Fruit fly (Drosophila melanogaster) whole organism: Measurements from ENCODE around the gene Sos.

ENCODE experiments used
- CG8478 ChIP-seq: fragments of >200 bp; optimal IDR thresholded peaks from 2 replicates; lab custom pipeline; 2018; ENCODE audit warnings: inconsistent platforms
- Dll ChIP-seq: fragments of >200 bp; optimal IDR thresholded peaks from 2 replicates; lab custom pipeline; 2017
- EcR ChIP-seq, 2 experiments: fragments of >200 bp; optimal IDR thresholded peaks; 2 replicates each; lab custom pipeline; 2017; ENCODE audit warnings: missing biosample characterization in 2 of 2, missing genetic modification characterization in 2 of 2, missing genetic modification reagents in 2 of 2
- pan ChIP-seq: fragments of >200 bp; optimal IDR thresholded peaks from 2 replicates; lab custom pipeline; 2017
- psq ChIP-seq: fragments of >200 bp; optimal IDR thresholded peaks from 2 replicates; lab custom pipeline; 2017
- usp ChIP-seq: fragments of >200 bp; optimal IDR thresholded peaks from 2 replicates; lab custom pipeline; 2017; ENCODE audit warnings: missing biosample characterization, missing genetic modification characterization, mixed read lengths

Sos gene

DNA sequence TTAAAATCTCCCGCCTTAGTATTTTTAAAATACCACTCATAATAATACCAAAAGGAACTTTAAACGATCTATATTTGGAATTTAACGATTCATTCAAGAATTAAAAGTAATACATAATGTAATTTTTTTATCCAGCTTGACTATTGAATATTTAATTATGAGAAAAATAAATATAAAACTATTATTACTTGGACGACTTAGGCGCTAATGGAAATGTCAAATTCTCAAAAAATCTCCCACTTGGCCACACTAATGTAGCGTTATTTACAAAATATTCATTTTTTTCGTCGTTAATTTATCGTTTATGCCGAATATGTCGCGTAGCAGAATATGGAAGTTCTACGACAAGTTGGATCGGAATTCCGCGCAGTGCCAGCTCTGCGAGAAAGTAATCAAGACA is 22.9 kb upstream of the Sos start, which contains the start of gene CG16863:
Gene CG16863, plus strand, starts transcription at position 245 of the 400 bp plus-strand sequence.
- TF ChIP-seq CG8478 (no peak), Dll (no peak), EcR (GFP tag; optimal IDR thresholded peaks at IDR 0.05; lab: Kevin White, UChicago) (no peak), usp (no peak), pan (lab: Kevin White, UChicago) (no peak), psq (no peak)

DNA sequence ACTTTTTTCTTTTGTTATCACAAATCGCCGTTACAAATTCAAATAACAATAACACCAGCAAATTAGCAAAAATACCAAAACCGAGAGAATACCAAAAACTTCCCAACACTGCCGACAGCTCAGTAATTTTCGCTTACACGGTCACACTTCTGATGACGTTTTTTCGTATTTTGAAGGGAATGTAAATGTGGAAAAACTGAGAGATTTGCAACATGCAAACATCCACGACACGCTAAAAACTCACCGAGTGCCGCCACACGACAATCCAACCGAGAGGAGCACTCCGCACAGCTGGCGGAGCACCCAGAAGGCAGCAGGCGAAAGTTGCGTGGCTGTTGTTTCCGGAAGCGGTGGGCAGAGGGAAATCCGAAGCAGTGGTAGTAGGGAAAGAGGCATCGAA is 20.2 kb upstream of the Sos start, which contains the start of gene Sec71:
Gene Sec71, plus strand, starts transcription at position 117 of the 400 bp plus-strand sequence.
- TF ChIP-seq usp (no peak), psq (no peak), Dll (no peak), EcR (GFP tag; optimal IDR thresholded peaks at IDR 0.05; lab: Kevin White, UChicago) (no peak), CG8478 (no peak), pan (lab: Kevin White, UChicago) (no peak)

DNA sequence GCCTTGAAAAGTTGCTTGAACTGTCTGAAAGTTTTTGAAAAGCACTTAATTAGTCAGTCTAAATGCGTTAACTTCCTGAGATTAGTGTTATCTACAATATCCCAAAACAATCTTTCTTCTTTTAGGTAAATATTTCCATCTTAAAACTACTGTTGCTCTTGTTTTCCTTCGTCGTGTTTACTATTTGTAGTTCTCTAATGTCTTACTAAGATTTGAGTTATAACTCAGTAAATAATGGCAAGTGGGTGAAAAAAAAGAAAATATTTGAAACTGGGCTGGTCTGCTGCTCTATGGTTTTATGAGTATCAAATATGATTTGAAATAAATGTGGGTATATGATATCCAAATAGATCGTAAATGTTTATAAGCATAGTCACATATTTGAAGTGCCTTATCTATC is 12.4 kb upstream of the Sos start:
- TF ChIP-seq psq: no peak
- TF ChIP-seq EcR (GFP tag; optimal IDR thresholded peaks at IDR 0.05; lab: Kevin White, UChicago): no peak
- no peak for TF ChIP-seq Dll
- no peak for TF ChIP-seq pan (lab: Kevin White, UChicago)
- TF ChIP-seq CG8478: no peak
- TF ChIP-seq usp: no peak

DNA sequence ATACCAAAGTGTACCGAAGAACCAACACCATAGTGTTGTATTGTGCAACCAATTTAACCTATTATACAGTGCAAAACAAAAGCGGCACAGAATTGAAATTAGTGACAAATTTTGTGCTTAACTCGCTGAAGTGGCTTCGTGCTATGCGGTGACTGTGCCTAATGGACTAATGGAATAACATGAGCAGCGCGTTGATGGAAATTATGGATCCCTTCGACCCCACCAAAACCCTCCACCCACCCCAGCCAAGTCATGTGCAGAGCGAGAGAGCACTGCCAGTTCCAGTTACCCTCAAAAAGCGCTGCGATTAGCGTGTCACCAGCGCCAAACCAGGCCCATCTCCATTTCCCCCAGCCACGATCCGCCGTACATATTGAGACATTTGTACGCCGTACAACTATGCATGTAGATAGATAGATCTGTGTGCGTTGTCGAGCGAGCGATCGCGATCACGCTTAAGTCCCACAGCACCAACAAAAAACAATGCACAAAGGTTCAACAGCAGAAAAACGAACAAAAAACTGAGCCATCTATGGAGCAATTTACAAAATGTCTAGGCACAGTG is 11.5 kb upstream of the Sos start:
- TF ChIP-seq pan (lab: Kevin White, UChicago) (no peak), EcR (GFP tag; optimal IDR thresholded peaks at IDR 0.05; lab: Kevin White, UChicago) (no peak), psq (no peak), usp (no peak)

DNA sequence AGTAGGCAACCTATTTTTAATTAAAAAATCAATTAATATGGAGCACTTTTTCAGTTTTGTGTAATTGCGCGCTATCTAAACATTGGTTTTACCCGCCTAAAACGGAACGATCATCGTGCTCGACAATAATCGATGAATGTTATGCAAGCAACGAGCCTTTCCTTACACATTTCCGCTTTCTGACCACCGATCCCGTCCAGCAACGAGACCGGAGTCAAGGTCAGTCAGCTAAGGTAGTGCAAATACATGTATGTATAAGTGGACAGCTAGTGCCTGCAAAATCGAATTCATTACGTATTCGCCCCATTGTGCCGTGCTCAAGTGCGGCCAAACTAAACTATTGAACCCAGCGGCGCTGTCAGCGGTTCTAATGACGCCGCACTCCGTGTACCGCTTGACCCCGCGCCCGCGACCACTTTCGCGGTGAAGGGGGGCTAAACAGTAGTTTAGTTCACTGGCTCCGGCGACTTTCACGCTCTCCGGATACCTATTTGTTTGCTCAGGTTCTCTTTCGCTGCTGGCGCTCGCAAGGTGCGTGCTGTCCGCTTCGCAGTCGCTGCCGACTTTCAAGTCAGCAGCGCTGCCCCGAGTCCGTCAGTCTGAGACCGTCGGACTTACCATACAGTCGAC is 10.5 kb upstream of the Sos start, which contains the start of gene CAH1:
Gene CAH1, plus strand, starts transcription at position 595 of the 630 bp plus-strand sequence.
- no peak for TF ChIP-seq EcR (GFP tag; optimal IDR thresholded peaks at IDR 0.05; lab: Kevin White, UChicago)
- no peak for TF ChIP-seq Dll
- no peak for TF ChIP-seq psq
- TF ChIP-seq usp: no peak
- no peak for TF ChIP-seq CG8478
- TF ChIP-seq pan (lab: Kevin White, UChicago): no peak

DNA sequence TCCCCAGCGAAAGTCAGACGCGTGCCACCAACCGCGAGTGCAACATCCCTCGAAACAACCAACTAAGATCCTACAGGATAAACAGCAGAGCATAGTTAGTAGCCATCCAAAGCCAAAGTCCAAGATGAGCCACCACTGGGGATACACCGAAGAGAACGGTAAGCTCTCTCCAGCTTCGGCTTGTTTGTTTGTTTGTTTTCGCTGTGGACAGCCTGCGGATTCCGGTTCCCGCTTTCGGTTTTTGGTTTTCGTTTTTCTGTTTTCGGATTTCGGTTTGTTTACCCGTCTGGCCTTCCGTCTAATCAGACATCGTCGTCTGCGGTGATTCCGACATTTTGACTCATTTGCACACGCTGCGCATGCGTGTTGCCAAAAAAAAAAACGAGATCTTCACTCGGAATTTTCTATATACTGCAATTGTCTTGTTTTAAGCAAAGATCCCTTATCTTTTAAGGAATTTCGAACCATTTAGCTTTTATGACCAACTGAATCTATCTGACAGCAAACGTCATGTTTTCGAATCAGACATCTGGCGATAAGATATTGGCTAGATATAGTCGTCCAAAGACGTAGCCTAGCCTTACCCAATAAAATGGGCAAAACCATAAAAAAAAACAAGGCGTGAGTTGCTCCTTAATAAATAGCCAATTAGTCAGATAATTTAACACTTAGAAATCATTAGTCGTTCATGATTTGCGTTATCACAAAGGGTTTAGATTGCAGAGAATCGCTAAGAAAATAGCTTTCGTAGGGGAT is 9.6 kb upstream of the Sos start:
- TF ChIP-seq psq: no peak
- no peak for TF ChIP-seq usp
- TF ChIP-seq EcR (GFP tag; optimal IDR thresholded peaks at IDR 0.05; lab: Kevin White, UChicago): no peak
- no peak for TF ChIP-seq Dll
- TF ChIP-seq pan (lab: Kevin White, UChicago): no peak
- no peak for TF ChIP-seq CG8478

DNA sequence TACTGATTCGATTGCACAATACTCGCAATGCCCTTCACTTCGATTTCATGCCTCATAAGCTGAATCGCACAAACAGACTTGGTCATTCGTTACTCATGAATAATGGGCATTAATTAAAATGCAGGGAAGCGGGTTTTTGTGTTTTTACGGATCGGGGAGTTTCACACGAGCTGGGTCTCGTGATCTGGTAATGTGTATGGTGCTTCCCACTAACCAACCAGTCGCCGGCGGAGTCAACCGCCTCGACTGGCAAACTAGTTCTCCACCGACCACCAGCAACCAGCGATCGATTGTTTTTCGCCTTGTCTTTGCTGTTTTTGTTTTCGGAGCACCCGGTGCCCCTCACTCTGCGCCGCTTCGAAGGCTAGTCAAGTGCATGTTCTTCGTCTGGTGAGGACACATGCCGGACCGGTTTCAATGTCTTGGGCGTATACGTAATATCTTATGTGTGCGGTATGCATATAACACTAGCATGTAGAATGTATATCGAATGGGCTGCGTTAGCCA is 9.0 kb upstream of the Sos start:
- TF ChIP-seq psq: no peak
- no peak for TF ChIP-seq CG8478
- no peak for TF ChIP-seq Dll
- no peak for TF ChIP-seq pan (lab: Kevin White, UChicago)
- TF ChIP-seq EcR (GFP tag; optimal IDR thresholded peaks at IDR 0.05; lab: Kevin White, UChicago): no peak
- TF ChIP-seq usp: no peak

- no peak for TF ChIP-seq Dll
- TF ChIP-seq usp: no peak
- no peak for TF ChIP-seq EcR (GFP tag; optimal IDR thresholded peaks at IDR 0.05; lab: Kevin White, UChicago)
- TF ChIP-seq psq: no peak
- TF ChIP-seq CG8478: no peak
Measured at dm6 chr2L:13805170-13805569, 8.4 kb upstream of the Sos start.

dm6 chr2L:13807097-13807496 is 6.5 kb upstream of the Sos start:
- TF ChIP-seq pan (lab: Kevin White, UChicago) (no peak), CG8478 (no peak), Dll (no peak), psq (no peak), EcR (GFP tag; optimal IDR thresholded peaks at IDR 0.05; lab: Kevin White, UChicago) (no peak), usp (no peak)

- TF ChIP-seq Dll (no peak), EcR (GFP tag; optimal IDR thresholded peaks at IDR 0.05; lab: Kevin White, UChicago) (no peak), usp (no peak), psq (no peak), CG8478 (no peak), pan (lab: Kevin White, UChicago) (no peak)
Measured at dm6 chr2L:13807959-13808358, 5.7 kb upstream of the Sos start.

dm6 chr2L:13811323-13811722 is 2.3 kb upstream of the Sos start, which contains the start of the genes Adat1 and CG16865:
Gene Adat1, minus strand, starts transcription at chr2L:13811474.
Gene CG16865, plus strand, starts transcription at chr2L:13811522.
- TF ChIP-seq usp: no peak
- TF ChIP-seq psq: no peak
- no peak for TF ChIP-seq pan (lab: Kevin White, UChicago)
- no peak for TF ChIP-seq CG8478
- TF ChIP-seq EcR (GFP tag; optimal IDR thresholded peaks at IDR 0.05; lab: Kevin White, UChicago): no peak
- TF ChIP-seq Dll: no peak

dm6 chr2L:13813156-13813555 is 460 bp upstream of the Sos start, which contains the start of gene CG16888:
Gene CG16888, minus strand, starts transcription at chr2L:13813256.
- TF ChIP-seq usp (no peak), pan (lab: Kevin White, UChicago) (no peak), Dll (no peak), psq (no peak), EcR (GFP tag; optimal IDR thresholded peaks at IDR 0.05; lab: Kevin White, UChicago) (no peak), CG8478 (no peak)

DNA sequence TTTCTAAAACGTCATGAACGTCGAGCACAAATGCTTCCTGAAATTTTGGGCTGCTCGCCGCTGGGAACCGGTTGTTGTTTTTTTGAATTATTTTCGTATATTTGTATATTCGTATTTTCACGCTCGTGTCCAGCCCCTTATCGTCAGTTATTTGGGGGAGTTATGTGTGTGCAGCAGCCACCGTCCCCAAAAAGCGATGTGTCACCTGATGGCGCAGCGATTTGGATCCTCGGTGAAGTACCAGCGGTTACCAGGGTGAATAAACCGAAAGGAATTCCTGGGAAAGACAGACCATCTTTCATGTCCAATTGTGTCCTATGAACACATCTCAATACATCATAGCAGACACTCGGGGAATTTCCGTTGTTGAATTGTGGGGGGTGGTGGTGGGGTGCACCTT is 6.6 kb downstream of the Sos start:
- TF ChIP-seq psq (no peak), CG8478 (no peak), Dll (no peak), usp (no peak), EcR (GFP tag; optimal IDR thresholded peaks at IDR 0.05; lab: Kevin White, UChicago) (no peak), pan (lab: Kevin White, UChicago) (no peak)
